Comparison of ENCODE assay signal across 2 worm cellular contexts in the genomic region with DNA sequence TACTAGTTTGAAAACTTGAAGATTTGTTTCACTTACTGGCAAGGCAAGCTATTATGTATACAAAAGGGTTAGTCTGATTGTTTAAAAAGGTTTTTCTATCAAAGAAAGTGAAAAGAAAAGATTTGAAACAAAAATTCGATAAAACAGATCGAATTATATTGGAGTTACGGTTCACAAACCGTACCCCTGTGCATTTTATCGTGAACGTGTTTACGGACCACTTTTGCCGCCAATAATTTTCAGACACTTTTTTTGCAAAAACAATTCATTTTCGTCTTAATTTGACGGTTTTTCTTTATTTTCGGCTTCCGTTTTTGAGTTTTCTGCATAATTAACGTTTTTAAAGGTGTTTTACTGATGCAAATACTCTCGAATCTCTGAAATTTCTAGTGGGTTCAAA.
TF ChIP-seq lines count a peak whose summit lies in the region.

No protein-coding gene starts in this region.

TF ChIP-seq in whole organism, L4 larva, 104 proteins besides CTCF, POLR2A, EP300 and RAD21:
- TF ChIP-seq unc-130 (GFP tag; optimal IDR thresholded peaks at IDR 0.05; lab: Kevin White, UChicago) (peak; percentile 19), fos-1 (tag; optimal IDR thresholded peaks at IDR 0.05; lab: Kevin White, UChicago) (no peak)

TF ChIP-seq in whole organism, young adult, 124 proteins besides CTCF, POLR2A, EP300 and RAD21:
- TF ChIP-seq aptf-2 (GFP tag; conservative IDR thresholded peaks at IDR 0.05; lab: Robert Waterston, UW) (no peak), F33H1.4 (GFP tag; IDR thresholded peaks at IDR 0.05; lab: Robert Waterston, UW) (peak; percentile 36; the same call in 1 of the 2 replicates), ets-4 (GFP tag; optimal IDR thresholded peaks at IDR 0.05; lab: Kevin White, UChicago) (no peak), dox-1 (GFP tag; IDR thresholded peaks at IDR 0.05; lab: Robert Waterston, UW) (no peak), lsl-1 (GFP tag; optimal IDR thresholded peaks at IDR 0.05; lab: Kevin White, UChicago) (peak; percentile 80), nhr-120 (GFP tag; IDR thresholded peaks at IDR 0.05; lab: Robert Waterston, UW) (no peak), hmg-1.2 (GFP tag; IDR thresholded peaks at IDR 0.05; lab: Robert Waterston, UW) (peak; percentile 10; the same call in 1 of the 2 replicates), fkh-3 (tag; optimal IDR thresholded peaks at IDR 0.05; lab: Kevin White, UChicago) (no peak), snpc-3.4 (tag; optimal IDR thresholded peaks at IDR 0.05; lab: Kevin White, UChicago) (peak; percentile 44), ceh-91 (GFP tag; IDR thresholded peaks at IDR 0.05; lab: Robert Waterston, UW) (peak; percentile 34; the same call in 1 of the 2 replicates), efl-1 (GFP tag; optimal IDR thresholded peaks at IDR 0.05; lab: Kevin White, UChicago) (peak; percentile 70)
TF ChIP-seq in whole organism, young adult: peak in this region for 6.
